Worm (Caenorhabditis elegans): ENCODE measurements around the gene unc-130.

- TF ChIP-seq lin-11 (tag; optimal IDR thresholded peaks at IDR 0.05) = no peak
- TF ChIP-seq nhr-12 (tag; optimal IDR thresholded peaks at IDR 0.05) = no peak
- TF ChIP-seq gmeb-1 (tag; optimal IDR thresholded peaks at IDR 0.05) = no peak
- no peak for TF ChIP-seq nhr-77 (tag; optimal IDR thresholded peaks at IDR 0.05)
- TF ChIP-seq ama-1 (optimal IDR thresholded peaks at IDR 0.05) = no peak
- TF ChIP-seq lin-13 (GFP tag; optimal IDR thresholded peaks at IDR 0.05) = no peak
- no peak for TF ChIP-seq nhr-25 (tag; optimal IDR thresholded peaks at IDR 0.05)
- TF ChIP-seq ztf-1 (GFP tag; conservative IDR thresholded peaks at IDR 0.05) = no peak
- no peak for TF ChIP-seq unc-55 (GFP tag; optimal IDR thresholded peaks at IDR 0.05)
Observed at ce11 chrII:11240214-11240613, 41.6 kb upstream of the unc-130 start.

Data from whole organism, L2 larva.